Fruit fly (Drosophila melanogaster) whole organism, embryonic: Measurements from ENCODE around the gene Nrx-IV.
A peak's percentile ranks its signal among the peaks of the same experiment; 100 is the strongest.

Experiments
- Ada2b ChIP-seq: fragments of 200-800 bp; sonication (Bioruptor generic); IDR thresholded peaks from 2 replicates; pipeline ENCODE4 v1.3.6; 2022; ENCODE audit warnings: missing biosample characterization, missing genetic modification characterization
- Atf-2 ChIP-seq: fragments of 200-800 bp; sonication (Bioruptor generic); optimal IDR thresholded peaks from 2 replicates; lab custom pipeline; 2016; ENCODE audit warnings: missing biosample characterization, missing genetic modification characterization
- Blimp-1 ChIP-seq: fragments of 200-800 bp; sonication (Bioruptor generic); optimal IDR thresholded peaks from 3 replicates; lab custom pipeline; 2018; ENCODE audit warnings: missing biosample characterization, missing genetic modification characterization, mild to moderate bottlenecking, moderate library complexity, missing genetic modification reagents
- CG10147 ChIP-seq: fragments of 200-800 bp; sonication (Bioruptor generic); optimal IDR thresholded peaks from 2 replicates; lab custom pipeline; 2019; ENCODE audit warnings: missing biosample characterization, mild to moderate bottlenecking, missing genetic modification characterization, moderate library complexity
- CG10274 ChIP-seq: fragments of 200-800 bp; sonication (Bioruptor generic); optimal IDR thresholded peaks from 3 replicates; lab custom pipeline; 2017; ENCODE audit warnings: missing biosample characterization, mild to moderate bottlenecking, missing genetic modification characterization
- CG10366 ChIP-seq: fragments of 200-800 bp; sonication (Bioruptor generic); IDR thresholded peaks from 2 replicates; pipeline ENCODE4 v1.3.6; 2022; ENCODE audit warnings: missing biosample characterization, missing genetic modification characterization
- CG12071 ChIP-seq: fragments of 200-800 bp; sonication (Bioruptor generic); optimal IDR thresholded peaks from 3 replicates; lab custom pipeline; 2018; ENCODE audit warnings: missing biosample characterization, mild to moderate bottlenecking, missing genetic modification characterization
- CG12744 ChIP-seq: fragments of 200-800 bp; sonication (Bioruptor generic); optimal IDR thresholded peaks from 2 replicates; lab custom pipeline; 2016; ENCODE audit warnings: missing biosample characterization, missing genetic modification characterization
- CG14014 ChIP-seq: fragments of 200-800 bp; sonication (Bioruptor generic); IDR thresholded peaks from 2 replicates; pipeline ENCODE4 v1.3.6; 2022; ENCODE audit warnings: missing biosample characterization, missing genetic modification characterization
- CG14710 ChIP-seq: fragments of 200-800 bp; sonication (Bioruptor generic); optimal IDR thresholded peaks from 3 replicates; lab custom pipeline; 2019; ENCODE audit warnings: missing biosample characterization, mild to moderate bottlenecking, missing genetic modification characterization, moderate library complexity
- CG16815 ChIP-seq: fragments of 200-800 bp; sonication (Bioruptor generic); optimal IDR thresholded peaks from 3 replicates; lab custom pipeline; 2017; ENCODE audit warnings: missing biosample characterization, mild to moderate bottlenecking, missing genetic modification characterization
- CG16863 ChIP-seq: fragments of 200-800 bp; sonication (Bioruptor generic); optimal IDR thresholded peaks from 3 replicates; lab custom pipeline; 2016; ENCODE audit warnings: missing biosample characterization, missing genetic modification characterization
- CG17568 ChIP-seq: fragments of 200-800 bp; sonication (Bioruptor generic); optimal IDR thresholded peaks from 2 replicates; lab custom pipeline; 2018; ENCODE audit warnings: missing biosample characterization, mild to moderate bottlenecking, missing genetic modification characterization, moderate library complexity
- CG2199 ChIP-seq: fragments of 200-800 bp; sonication (Bioruptor generic); IDR thresholded peaks from 3 replicates; pipeline ENCODE4 v1.3.6; 2022; ENCODE audit warnings: missing biosample characterization, missing genetic modification characterization
- CG2875 ChIP-seq: fragments of 200-800 bp; sonication (Bioruptor generic); optimal IDR thresholded peaks from 2 replicates; lab custom pipeline; 2017; ENCODE audit warnings: missing biosample characterization, mild to moderate bottlenecking, missing genetic modification characterization, missing genetic modification reagents
- CG3847 ChIP-seq: fragments of 200-800 bp; sonication (Bioruptor generic); IDR thresholded peaks from 2 replicates; pipeline ENCODE4 v1.3.6; 2022; ENCODE audit warnings: missing biosample characterization, missing genetic modification characterization
- CG4820 ChIP-seq: fragments of 200-800 bp; sonication (Bioruptor generic); optimal IDR thresholded peaks from 3 replicates; lab custom pipeline; 2016; ENCODE audit warnings: missing biosample characterization, missing genetic modification characterization
- CG5180 ChIP-seq: fragments of 200-800 bp; sonication (Bioruptor generic); optimal IDR thresholded peaks from 3 replicates; lab custom pipeline; 2017; ENCODE audit warnings: missing biosample characterization, missing genetic modification characterization, mild to moderate bottlenecking, moderate library complexity, missing genetic modification reagents
- CG6683 ChIP-seq: fragments of 200-800 bp; sonication (Bioruptor generic); optimal IDR thresholded peaks from 2 replicates; lab custom pipeline; 2017; ENCODE audit warnings: missing biosample characterization, mild to moderate bottlenecking, missing genetic modification characterization, missing genetic modification reagents
- CG6765 ChIP-seq: fragments of 200-800 bp; sonication (Bioruptor generic); optimal IDR thresholded peaks from 3 replicates; lab custom pipeline; 2017; ENCODE audit warnings: missing biosample characterization, mild to moderate bottlenecking, missing genetic modification characterization
- CG6791 ChIP-seq: fragments of 200-800 bp; sonication (Bioruptor generic); IDR thresholded peaks from 3 replicates; pipeline ENCODE4 v1.3.6; 2022; ENCODE audit warnings: missing biosample characterization, missing genetic modification characterization; ENCODE audit not compliant: partially characterized antibody
- CG6854 ChIP-seq: fragments of 200-800 bp; sonication (Bioruptor generic); optimal IDR thresholded peaks from 3 replicates; lab custom pipeline; 2017; ENCODE audit warnings: missing biosample characterization, mild to moderate bottlenecking, missing genetic modification characterization
- CG7987 ChIP-seq: fragments of 200-800 bp; sonication (Bioruptor generic); optimal IDR thresholded peaks from 2 replicates; lab custom pipeline; 2018; ENCODE audit warnings: missing biosample characterization, mild to moderate bottlenecking, missing genetic modification characterization, moderate library complexity
- CG8388 ChIP-seq: fragments of 200-800 bp; sonication (Bioruptor generic); optimal IDR thresholded peaks from 2 replicates; lab custom pipeline; 2019; ENCODE audit warnings: missing biosample characterization, mild to moderate bottlenecking, missing genetic modification characterization, moderate library complexity
- CG9817 ChIP-seq: fragments of 200-800 bp; sonication (Bioruptor generic); optimal IDR thresholded peaks from 2 replicates; lab custom pipeline; 2018; ENCODE audit warnings: missing biosample characterization, mild to moderate bottlenecking, missing genetic modification characterization, moderate library complexity
- CG9876 ChIP-seq: fragments of 200-800 bp; sonication (Bioruptor generic); optimal IDR thresholded peaks from 2 replicates; lab custom pipeline; 2016; ENCODE audit warnings: missing biosample characterization, missing genetic modification characterization
- CHES-1-like ChIP-seq: fragments of 200-800 bp; sonication (Bioruptor generic); optimal IDR thresholded peaks from 2 replicates; lab custom pipeline; 2016; ENCODE audit warnings: missing biosample characterization, missing genetic modification characterization
- Fer1 ChIP-seq: fragments of 200-800 bp; sonication (Bioruptor generic); optimal IDR thresholded peaks from 2 replicates; lab custom pipeline; 2017; ENCODE audit warnings: missing biosample characterization, mild to moderate bottlenecking, missing genetic modification characterization
- HLH3B ChIP-seq: fragments of 200-800 bp; sonication (Bioruptor generic); IDR thresholded peaks from 2 replicates; pipeline ENCODE4 v1.3.6; 2022; ENCODE audit warnings: missing biosample characterization, missing genetic modification characterization
- Lpt ChIP-seq: fragments of >200 bp; optimal IDR thresholded peaks from 2 replicates; lab custom pipeline; 2018; ENCODE audit warnings: missing biosample characterization, missing genetic modification characterization
- Meics ChIP-seq: fragments of 200-800 bp; sonication (Bioruptor generic); optimal IDR thresholded peaks from 2 replicates; lab custom pipeline; 2017; ENCODE audit warnings: missing biosample characterization, mild to moderate bottlenecking, missing genetic modification characterization
- Opbp ChIP-seq: fragments of 200-800 bp; sonication (Bioruptor generic); IDR thresholded peaks from 3 replicates; pipeline ENCODE4 v1.3.6; 2022; ENCODE audit warnings: missing biosample characterization, missing genetic modification characterization; ENCODE audit not compliant: partially characterized antibody
- Ravus ChIP-seq: fragments of 200-800 bp; sonication (Bioruptor generic); IDR thresholded peaks from 2 replicates; pipeline ENCODE4 v1.3.6; 2022; ENCODE audit warnings: missing biosample characterization, missing genetic modification characterization
- Sox102F ChIP-seq: fragments of 200-800 bp; sonication (Bioruptor generic); optimal IDR thresholded peaks from 2 replicates; lab custom pipeline; 2018; ENCODE audit warnings: missing biosample characterization, mild to moderate bottlenecking, missing genetic modification characterization, moderate library complexity
- abd-A ChIP-seq: fragments of 200-800 bp; sonication (Bioruptor generic); optimal IDR thresholded peaks from 3 replicates; lab custom pipeline; 2019; ENCODE audit warnings: missing biosample characterization, mild to moderate bottlenecking, missing genetic modification characterization, moderate library complexity
- amos ChIP-seq: fragments of 200-800 bp; sonication (Bioruptor generic); IDR thresholded peaks from 2 replicates; pipeline ENCODE4 v1.3.6; 2022; ENCODE audit warnings: missing biosample characterization, missing genetic modification characterization; ENCODE audit not compliant: partially characterized antibody
- ara ChIP-seq: fragments of 200-800 bp; sonication (Bioruptor generic); IDR thresholded peaks from 2 replicates; pipeline ENCODE4 v1.3.6; 2022; ENCODE audit warnings: missing biosample characterization, missing genetic modification characterization
- bsh ChIP-seq, 2 experiments: fragments of 200-800 bp; sonication (Bioruptor generic); optimal IDR thresholded peaks; 2 replicates each; lab custom pipeline; 2017 to 2018; ENCODE audit warnings: mild to moderate bottlenecking in 2 of 2, missing biosample characterization in 2 of 2, missing genetic modification characterization in 2 of 2, moderate library complexity in 1 of 2
- chif ChIP-seq, 2 experiments: fragments of 200-800 bp; sonication (Bioruptor generic); optimal IDR thresholded peaks; 3 replicates each; lab custom pipeline; 2016; ENCODE audit warnings: missing biosample characterization in 2 of 2, missing genetic modification characterization in 2 of 2
- croc ChIP-seq: fragments of 200-800 bp; sonication (Bioruptor generic); conservative IDR thresholded peaks from 3 replicates; pipeline ENCODE4 v1.3.6; 2022; ENCODE audit warnings: missing biosample characterization, missing genetic modification characterization
- eve ChIP-seq, 2 experiments: fragments of >200 bp; optimal IDR thresholded peaks; 2 replicates each; lab custom pipeline; 2017; ENCODE audit warnings: missing biosample characterization in 2 of 2, missing genetic modification characterization in 2 of 2
- fu2 ChIP-seq: fragments of 200-800 bp; sonication (Bioruptor generic); optimal IDR thresholded peaks from 2 replicates; lab custom pipeline; 2016; ENCODE audit warnings: missing biosample characterization, missing genetic modification characterization
- h ChIP-seq: fragments of >200 bp; optimal IDR thresholded peaks from 2 replicates; lab custom pipeline; 2017
- jumu ChIP-seq: fragments of 200-800 bp; sonication (Bioruptor generic); optimal IDR thresholded peaks from 3 replicates; lab custom pipeline; 2016; ENCODE audit warnings: missing biosample characterization, missing genetic modification characterization
- maf-S ChIP-seq: fragments of 200-800 bp; sonication (Bioruptor generic); optimal IDR thresholded peaks from 2 replicates; lab custom pipeline; 2016; ENCODE audit warnings: missing biosample characterization, missing genetic modification characterization
- nau ChIP-seq: fragments of 200-800 bp; sonication (Bioruptor generic); optimal IDR thresholded peaks from 3 replicates; lab custom pipeline; 2017; ENCODE audit warnings: missing biosample characterization, mild to moderate bottlenecking, missing genetic modification characterization, missing genetic modification reagents
- otp ChIP-seq: fragments of 200-800 bp; sonication (Bioruptor generic); IDR thresholded peaks from 3 replicates; pipeline ENCODE4, ENCODE4 v1.3.6; 2022; ENCODE audit warnings: missing biosample characterization, missing genetic modification characterization
- pnt ChIP-seq: fragments of 200-800 bp; sonication (Bioruptor generic); optimal IDR thresholded peaks from 3 replicates; lab custom pipeline; 2016; ENCODE audit warnings: missing biosample characterization, missing genetic modification characterization
- sna ChIP-seq: fragments of 200-800 bp; sonication (Bioruptor generic); IDR thresholded peaks from 2 replicates; pipeline ENCODE4 v1.3.6; 2022; ENCODE audit warnings: missing biosample characterization, missing genetic modification characterization; ENCODE audit not compliant: partially characterized antibody
- yki ChIP-seq: fragments of >200 bp; optimal IDR thresholded peaks from 3 replicates; lab custom pipeline; 2018
- zfh1 ChIP-seq: fragments of 200-800 bp; sonication (Bioruptor generic); IDR thresholded peaks from 3 replicates; pipeline ENCODE4 v1.3.6; 2022; ENCODE audit warnings: missing biosample characterization, missing genetic modification characterization

The Nrx-IV gene

DNA sequence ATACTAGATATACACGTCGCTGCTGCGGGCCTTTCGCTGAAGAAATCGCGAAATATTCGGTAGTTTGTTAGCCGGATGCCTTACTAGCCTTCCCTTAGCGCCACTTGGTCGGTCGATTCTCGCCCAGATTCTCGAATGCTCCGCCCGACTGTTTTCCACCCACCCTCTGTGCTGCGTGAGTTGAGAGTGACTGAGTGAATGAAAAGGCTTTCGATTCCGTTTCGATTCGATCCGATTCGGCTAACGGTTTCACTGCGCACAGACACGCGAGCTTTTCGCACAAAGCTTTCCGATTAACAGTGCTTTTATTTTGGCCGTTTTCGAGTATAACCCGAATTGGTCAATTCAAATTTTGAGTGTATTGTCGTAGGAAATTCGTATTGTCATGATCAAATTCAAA, 57.4 kb downstream of the Nrx-IV start, which contains the start of gene Ak1 (continued):
- peak; percentile 48; the same call in 1 of the 2 replicates for TF ChIP-seq amos (GFP tag; lab: Robert Waterston, UW)
- no peak for TF ChIP-seq yki (lab: Kevin White, UChicago)
- no peak for TF ChIP-seq zfh1
- no peak for TF ChIP-seq CG6683
- no peak for TF ChIP-seq CG8388 (GFP tag; lab: Kevin White, UChicago)
- TF ChIP-seq CG5180: no peak
- peak; percentile 46 for TF ChIP-seq abd-A (tag; lab: Kevin White, UChicago)
- no peak for TF ChIP-seq CG16815 (GFP tag; lab: Kevin White, UChicago)
- no peak for TF ChIP-seq CG4820
- 0 out of 2 replicates have a peak, but pooled peaks have one; percentile 8 for TF ChIP-seq CG14014 (GFP tag; lab: Robert Waterston, UW)
- TF ChIP-seq Fer1 (GFP tag; lab: Kevin White, UChicago): peak; percentile 28
- TF ChIP-seq CG12071 (GFP tag; lab: Kevin White, UChicago): no peak
- no peak for TF ChIP-seq CG17568 (GFP tag; lab: Kevin White, UChicago)

DNA sequence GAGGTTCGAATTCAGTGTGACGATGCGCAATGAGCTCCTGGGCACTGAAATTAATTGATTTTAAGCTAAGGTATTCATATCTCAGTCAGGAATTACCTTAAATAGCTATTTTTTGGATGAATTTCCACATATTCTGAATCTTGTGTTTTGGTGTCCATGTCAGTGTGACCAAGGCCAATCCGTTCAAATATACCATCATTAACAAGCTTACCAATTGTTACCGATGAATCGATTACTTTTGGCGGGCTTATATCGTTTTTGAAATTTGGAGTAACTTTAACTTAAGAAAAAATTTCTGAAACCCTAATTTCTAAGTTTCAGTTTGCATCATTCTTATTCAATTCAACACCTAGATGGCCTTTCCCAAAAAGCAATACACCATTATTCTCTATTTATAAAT, 59.5 kb downstream of the Nrx-IV start, which contains the start of gene Tsen54:
TSS of gene Tsen54 (minus strand) at position 175 of the 400 bp plus-strand sequence.
- TF ChIP-seq CG7987 (GFP tag; lab: Kevin White, UChicago): no peak
- no peak for TF ChIP-seq maf-S
- no peak for TF ChIP-seq CG10274
- no peak for TF ChIP-seq Lpt (GFP tag; lab: Kevin White, UChicago)
- TF ChIP-seq CG10366 (GFP tag; lab: Robert Waterston, UW): no peak
- TF ChIP-seq CG16863 (GFP tag; lab: Kevin White, UChicago): no peak
- TF ChIP-seq CG14710 (tag; lab: Kevin White, UChicago): no peak
- TF ChIP-seq HLH3B (GFP tag; lab: Robert Waterston, UW): no peak
- TF ChIP-seq CG9817 (tag; lab: Kevin White, UChicago): no peak
- TF ChIP-seq nau (GFP tag; lab: Kevin White, UChicago): no peak
- TF ChIP-seq CHES-1-like: no peak
- TF ChIP-seq CG6765: no peak
- no peak for TF ChIP-seq Ada2b (GFP tag; lab: Robert Waterston, UW)
- no peak for TF ChIP-seq Atf-2 (GFP tag; lab: Kevin White, UChicago)
- no peak for TF ChIP-seq pnt (GFP tag; lab: Kevin White, UChicago)
- peak; percentile 72 for TF ChIP-seq CG6791 (GFP tag; lab: Robert Waterston, UW)
- no peak for TF ChIP-seq CG12744 (GFP tag; lab: Kevin White, UChicago)
- no peak for TF ChIP-seq Sox102F (GFP tag; lab: Kevin White, UChicago)
- no peak for TF ChIP-seq CG6854 (GFP tag; lab: Kevin White, UChicago)
- no peak for TF ChIP-seq CG2199
- no peak for TF ChIP-seq CG3847 (GFP tag; lab: Robert Waterston, UW)
- no peak for TF ChIP-seq otp (GFP tag; lab: Robert Waterston, UW)
- TF ChIP-seq CG2875: no peak
- no peak for TF ChIP-seq eve (GFP tag; optimal IDR thresholded peaks at IDR 0.05; lab: Kevin White, UChicago)
- no peak for TF ChIP-seq Ravus
- no peak for TF ChIP-seq jumu (GFP tag; lab: Kevin White, UChicago)
- TF ChIP-seq chif (GFP tag; optimal IDR thresholded peaks at IDR 0.05; lab: Kevin White, UChicago): no peak
- peak; percentile 63; the same call in 1 of the 2 replicates for TF ChIP-seq sna
- peak; percentile 68; the same call in 1 of the 3 replicates for TF ChIP-seq Opbp
- TF ChIP-seq CG10147 (GFP tag; lab: Kevin White, UChicago): no peak
- no peak for TF ChIP-seq CG8388 (GFP tag; lab: Kevin White, UChicago)
- no peak for TF ChIP-seq Blimp-1 (GFP tag; lab: Kevin White, UChicago)
- TF ChIP-seq Meics (GFP tag; lab: Kevin White, UChicago): no peak
- no peak for TF ChIP-seq bsh (GFP tag; optimal IDR thresholded peaks at IDR 0.05; lab: Kevin White, UChicago)
- TF ChIP-seq fu2 (GFP tag; lab: Kevin White, UChicago): no peak
- no peak for TF ChIP-seq CG9876
- no peak for TF ChIP-seq h (lab: Kevin White, UChicago)
- no peak for TF ChIP-seq ara (GFP tag; lab: Robert Waterston, UW)
- no peak for TF ChIP-seq croc (GFP tag; lab: Robert Waterston, UW)
